Worm (Caenorhabditis elegans) whole organism, late embryonic: ENCODE measurements around the gene nlp-29.

Source experiments
- F13H6.1 ChIP-seq: sonication (generic microtip); optimal IDR thresholded peaks from 2 replicates; lab custom pipeline; 2016; ENCODE audit warnings: missing genetic modification characterization, missing compliant biosample characterization
- K02D7.2 ChIP-seq: sonication (generic microtip); optimal IDR thresholded peaks from 2 replicates; lab custom pipeline; 2017; ENCODE audit warnings: mild to moderate bottlenecking, missing genetic modification characterization, missing compliant biosample characterization
- ama-1 ChIP-seq: fragments of 150-350 bp; optimal IDR thresholded peaks from 2 replicates; lab custom pipeline; 2014
- dve-1 ChIP-seq: sonication (generic microtip); optimal IDR thresholded peaks from 2 replicates; lab custom pipeline; 2017; ENCODE audit warnings: antibody characterized with exemption, mild to moderate bottlenecking, missing genetic modification characterization, missing compliant biosample characterization
- elt-2 ChIP-seq: sonication (generic microtip); optimal IDR thresholded peaks from 2 replicates; lab custom pipeline; 2016; ENCODE audit warnings: missing genetic modification reagents, missing genetic modification characterization, missing compliant biosample characterization
- hlh-6 ChIP-seq: sonication (generic microtip); optimal IDR thresholded peaks from 2 replicates; lab custom pipeline; 2016; ENCODE audit warnings: missing genotype, missing genetic modification characterization, missing compliant biosample characterization
- odd-2 ChIP-seq: sonication (generic microtip); optimal IDR thresholded peaks from 2 replicates; lab custom pipeline; 2017; ENCODE audit warnings: antibody characterized with exemption, mild to moderate bottlenecking, missing genetic modification characterization, missing compliant biosample characterization
- pha-4 ChIP-seq: fragments of 150-350 bp; optimal IDR thresholded peaks from 2 replicates; lab custom pipeline; 2018; ENCODE audit warnings: missing biosample characterization, missing genetic modification reagents, missing genetic modification characterization
- ref-2 ChIP-seq: sonication (generic microtip); optimal IDR thresholded peaks from 2 replicates; lab custom pipeline; 2016; ENCODE audit warnings: missing genetic modification characterization, missing compliant biosample characterization
- rnt-1 ChIP-seq: sonication (generic microtip); optimal IDR thresholded peaks from 2 replicates; lab custom pipeline; 2016; ENCODE audit warnings: missing genetic modification characterization, missing compliant biosample characterization
- sdc-2 ChIP-seq: sonication (generic microtip); optimal IDR thresholded peaks from 2 replicates; lab custom pipeline; 2016; ENCODE audit warnings: missing genotype, missing genetic modification characterization, missing compliant biosample characterization
- sox-2 ChIP-seq: fragments of 200-800 bp; sonication (Bioruptor generic); IDR thresholded peaks from 2 replicates; pipeline ENCODE4 v1.3.6; 2022; ENCODE audit warnings: missing genetic modification reagents, missing genetic modification characterization, missing compliant biosample characterization
- unc-55 ChIP-seq: sonication (generic microtip); optimal IDR thresholded peaks from 2 replicates; lab custom pipeline; 2017; ENCODE audit warnings: missing biosample characterization, missing genetic modification reagents, missing genetic modification characterization

ce11 chrV:3987616-3988015 is 3.4 kb downstream of the nlp-29 start, which contains the start of gene nlp-28:
- TF ChIP-seq ama-1 (no peak), unc-55 (GFP tag; lab: Kevin White, UChicago) (no peak), odd-2 (no peak), F13H6.1 (tag; lab: Kevin White, UChicago) (no peak), elt-2 (no peak), ref-2 (tag; lab: Kevin White, UChicago) (no peak), sdc-2 (tag; lab: Kevin White, UChicago) (no peak), pha-4 (tag; lab: Kevin White, UChicago) (no peak), dve-1 (tag; lab: Kevin White, UChicago) (no peak), sox-2 (GFP tag; lab: Robert Waterston, UW) (no peak), rnt-1 (no peak), K02D7.2 (no peak), hlh-6 (tag; lab: Kevin White, UChicago) (no peak)
